Fruit fly (Drosophila melanogaster): Measurements from ENCODE around the gene CG9098.

The CG9098 gene

DNA sequence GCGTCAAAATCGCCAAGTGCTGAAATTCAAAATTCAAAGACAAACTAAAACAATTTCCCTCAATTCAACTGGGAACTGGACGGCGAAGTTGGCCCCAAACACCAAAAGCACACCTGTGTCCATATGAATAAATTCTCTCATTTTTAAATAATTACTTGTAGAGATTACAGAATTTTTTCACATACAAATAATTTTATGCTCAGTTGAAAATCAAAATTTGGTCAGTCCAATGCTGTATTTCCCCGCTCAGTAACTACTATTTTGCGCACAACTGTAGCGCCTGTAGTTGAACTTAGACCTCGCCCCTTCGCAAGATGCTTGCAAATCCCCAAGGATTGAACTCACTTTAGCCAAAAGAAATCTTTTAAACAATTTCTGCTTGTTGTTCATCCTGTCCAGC lies 16.6 kb upstream of the CG9098 start (continued):
- TF ChIP-seq sim (GFP tag; IDR thresholded peaks at IDR 0.05) (no peak), zf30C (GFP tag; optimal IDR thresholded peaks at IDR 0.05) (no peak), CG18011 (GFP tag; optimal IDR thresholded peaks at IDR 0.05) (no peak), CG4707 (GFP tag; optimal IDR thresholded peaks at IDR 0.05) (no peak), Doc2 (GFP tag; IDR thresholded peaks at IDR 0.05) (no peak), z (GFP tag; IDR thresholded peaks at IDR 0.05) (no peak), bsh (GFP tag; optimal IDR thresholded peaks at IDR 0.05) (peak in 1 of 2 experiments; percentile 36), HLH4C (GFP tag; IDR thresholded peaks at IDR 0.05; ENCODE audit: partially characterized antibody) (no peak), CG14050 (GFP tag; IDR thresholded peaks at IDR 0.05) (no peak; the same call in 2 of the 3 replicates), dpn (GFP tag; optimal IDR thresholded peaks at IDR 0.05) (no peak), dm (GFP tag; optimal IDR thresholded peaks at IDR 0.05) (no peak), YL-1 (GFP tag; optimal IDR thresholded peaks at IDR 0.05) (no peak), CG8924 (tag; optimal IDR thresholded peaks at IDR 0.05) (no peak), CG7987 (GFP tag; optimal IDR thresholded peaks at IDR 0.05) (no peak), Dip3 (GFP tag; optimal IDR thresholded peaks at IDR 0.05) (no peak), CG15479 (GFP tag; optimal IDR thresholded peaks at IDR 0.05) (no peak), CG4617 (GFP tag; optimal IDR thresholded peaks at IDR 0.05; ENCODE audit: borderline replicate concordance) (no peak), CG12391 (tag; optimal IDR thresholded peaks at IDR 0.05) (peak; percentile 23), CG4424 (GFP tag; optimal IDR thresholded peaks at IDR 0.05) (no peak), CrebB (tag; optimal IDR thresholded peaks at IDR 0.05) (no peak), CG6791 (GFP tag; IDR thresholded peaks at IDR 0.05; ENCODE audit: partially characterized antibody) (no peak), zen (tag; optimal IDR thresholded peaks at IDR 0.05) (no peak), CG12155 (GFP tag; optimal IDR thresholded peaks at IDR 0.05) (no peak), CG18599 (GFP tag; optimal IDR thresholded peaks at IDR 0.05) (peak; percentile 8), E2f2 (GFP tag; IDR thresholded peaks at IDR 0.05) (0 out of 2 replicates have a peak, but pooled peaks have one; percentile 11), Six4 (GFP tag; optimal IDR thresholded peaks at IDR 0.05) (no peak), gce (GFP tag; IDR thresholded peaks at IDR 0.05) (no peak), da (GFP tag; optimal IDR thresholded peaks at IDR 0.05) (no peak), CG18262 (tag; optimal IDR thresholded peaks at IDR 0.05) (no peak), Hr78 (GFP tag; optimal IDR thresholded peaks at IDR 0.05) (no peak), nerfin-1 (tag; optimal IDR thresholded peaks at IDR 0.05) (no peak), CG14014 (GFP tag; IDR thresholded peaks at IDR 0.05) (0 out of 2 replicates have a peak, but pooled peaks have one; percentile 44), CG8290 (GFP tag; optimal IDR thresholded peaks at IDR 0.05) (no peak), CG8290 (tag; optimal IDR thresholded peaks at IDR 0.05) (no peak), sob (GFP tag; IDR thresholded peaks at IDR 0.05) (no peak; the same call in 1 of the 2 replicates), Dad (GFP tag; optimal IDR thresholded peaks at IDR 0.05) (no peak), CG5245 (GFP tag; optimal IDR thresholded peaks at IDR 0.05) (no peak), ro (GFP tag; IDR thresholded peaks at IDR 0.05) (no peak), CG14710 (tag; optimal IDR thresholded peaks at IDR 0.05) (no peak), luna (GFP tag; optimal IDR thresholded peaks at IDR 0.05) (no peak), CG12659 (GFP tag; optimal IDR thresholded peaks at IDR 0.05) (no peak), CG2199 (GFP tag; IDR thresholded peaks at IDR 0.05) (no peak), Gsc (GFP tag; IDR thresholded peaks at IDR 0.05) (no peak), CG15601 (tag; optimal IDR thresholded peaks at IDR 0.05) (no peak), fd96Cb (tag; optimal IDR thresholded peaks at IDR 0.05) (peak; percentile 11), Nf-YB (GFP tag; optimal IDR thresholded peaks at IDR 0.05) (no peak), CG4328 (GFP tag; optimal IDR thresholded peaks at IDR 0.05) (no peak), CG2889 (GFP tag; IDR thresholded peaks at IDR 0.05) (0 out of 3 replicates have a peak, but pooled peaks have one; percentile 13), CG11696 (GFP tag; IDR thresholded peaks at IDR 0.05) (0 out of 2 replicates have a peak, but pooled peaks have one; percentile 34), CG11247 (GFP tag; IDR thresholded peaks at IDR 0.05) (no peak), Dip2 (GFP tag; IDR thresholded peaks at IDR 0.05) (no peak)

Data from whole organism, embryonic.